Worm (Caenorhabditis elegans) whole organism, young adult: ENCODE measurements around the gene vps-15.
A peak's percentile ranks its signal among the peaks of the same experiment; 100 is the strongest.

Experiments
- B0336.3 ChIP-seq: fragments of 200-800 bp; sonication (Bioruptor generic); IDR thresholded peaks from 2 replicates; pipeline ENCODE4 v1.3.6; 2022; ENCODE audit warnings: missing genetic modification characterization, missing compliant biosample characterization
- F39B2.1 ChIP-seq: fragments of 200-800 bp; sonication (Bioruptor generic); IDR thresholded peaks from 2 replicates; pipeline ENCODE4 v1.3.6; 2022; ENCODE audit warnings: missing genetic modification reagents, missing genetic modification characterization, missing compliant biosample characterization
- F49E8.2 ChIP-seq: sonication (generic microtip); optimal IDR thresholded peaks from 3 replicates; lab custom pipeline; 2017; ENCODE audit warnings: missing genetic modification characterization, mild to moderate bottlenecking, missing compliant biosample characterization, antibody characterized with exemption, moderate library complexity; ENCODE audit not compliant: insufficient read depth
- F52B5.7 ChIP-seq: sonication (generic microtip); optimal IDR thresholded peaks from 2 replicates; lab custom pipeline; 2016; ENCODE audit warnings: mild to moderate bottlenecking, missing genetic modification characterization, missing compliant biosample characterization
- F57C9.4 ChIP-seq: sonication (generic microtip); optimal IDR thresholded peaks from 2 replicates; lab custom pipeline; 2017; ENCODE audit warnings: mild to moderate bottlenecking, missing genetic modification characterization, missing compliant biosample characterization
- K11D2.4 ChIP-seq: fragments of 200-800 bp; sonication (Bioruptor generic); IDR thresholded peaks from 2 replicates; pipeline ENCODE4 v1.3.6; 2022; ENCODE audit warnings: missing genetic modification reagents, missing genetic modification characterization, missing compliant biosample characterization
- K12H6.12 ChIP-seq: fragments of 200-800 bp; sonication (Bioruptor generic); optimal IDR thresholded peaks from 2 replicates; lab custom pipeline; 2018; ENCODE audit warnings: mild to moderate bottlenecking, missing genetic modification characterization, missing compliant biosample characterization
- T26A5.8 ChIP-seq: sonication (generic microtip); optimal IDR thresholded peaks from 2 replicates; lab custom pipeline; 2016; ENCODE audit warnings: missing genetic modification characterization, missing compliant biosample characterization
- Y53F4B.3 ChIP-seq: fragments of 200-800 bp; sonication (Bioruptor generic); IDR thresholded peaks from 2 replicates; pipeline ENCODE4 v1.3.6; 2022; ENCODE audit warnings: missing genetic modification reagents, missing genetic modification characterization, missing compliant biosample characterization
- Y53G8AR.9 ChIP-seq: fragments of 200-800 bp; sonication (Bioruptor generic); conservative IDR thresholded peaks from 2 replicates; pipeline ENCODE4 v1.3.6; 2022; ENCODE audit warnings: missing genetic modification reagents, missing genetic modification characterization, missing compliant biosample characterization
- Y79H2A.3 ChIP-seq: fragments of 200-800 bp; sonication (Bioruptor generic); conservative IDR thresholded peaks from 2 replicates; pipeline ENCODE4 v1.3.6; 2022; ENCODE audit warnings: missing genetic modification reagents, missing genetic modification characterization, missing compliant biosample characterization
- aptf-3 ChIP-seq: fragments of 200-800 bp; sonication (Bioruptor generic); IDR thresholded peaks from 2 replicates; pipeline ENCODE4 v1.3.6; 2022; ENCODE audit warnings: missing genetic modification characterization, missing compliant biosample characterization
- attf-5 ChIP-seq: fragments of 200-800 bp; sonication (Bioruptor generic); optimal IDR thresholded peaks from 2 replicates; lab custom pipeline; 2018; ENCODE audit warnings: mild to moderate bottlenecking, missing genetic modification characterization, missing compliant biosample characterization
- attf-6 ChIP-seq: fragments of 200-800 bp; sonication (Bioruptor generic); IDR thresholded peaks from 2 replicates; pipeline ENCODE4 v1.3.6; 2022; ENCODE audit warnings: missing genetic modification reagents, missing genetic modification characterization, missing compliant biosample characterization
- cebp-2 ChIP-seq: fragments of 200-800 bp; sonication (Bioruptor generic); IDR thresholded peaks from 2 replicates; pipeline ENCODE4 v1.3.6; 2022; ENCODE audit warnings: missing genetic modification characterization, missing compliant biosample characterization
- chd-7 ChIP-seq: sonication (generic microtip); optimal IDR thresholded peaks from 2 replicates; lab custom pipeline; 2016; ENCODE audit warnings: mild to moderate bottlenecking, missing genetic modification characterization, moderate library complexity, missing compliant biosample characterization
- dox-1 ChIP-seq: fragments of 200-800 bp; sonication (Bioruptor generic); IDR thresholded peaks from 2 replicates; pipeline ENCODE4 v1.3.6; 2022; ENCODE audit warnings: missing genetic modification reagents, missing genetic modification characterization, missing compliant biosample characterization
- dpff-1 ChIP-seq: sonication (generic microtip); optimal IDR thresholded peaks from 2 replicates; lab custom pipeline; 2017; ENCODE audit warnings: mild to moderate bottlenecking, missing genetic modification characterization, missing compliant biosample characterization
- dpl-1 ChIP-seq: fragments of 150-350 bp; optimal IDR thresholded peaks from 2 replicates; lab custom pipeline; 2014; ENCODE audit warnings: missing biosample characterization, missing genetic modification reagents, missing genetic modification characterization
- efl-1 ChIP-seq: fragments of 150-350 bp; optimal IDR thresholded peaks from 2 replicates; lab custom pipeline; 2014; ENCODE audit warnings: missing biosample characterization, missing genetic modification reagents, missing genetic modification characterization
- egl-18 ChIP-seq: fragments of 200-800 bp; sonication (Bioruptor generic); IDR thresholded peaks from 2 replicates; pipeline ENCODE4 v1.3.6; 2022; ENCODE audit warnings: missing genetic modification reagents, missing genetic modification characterization, missing compliant biosample characterization
- fkh-3 ChIP-seq: sonication (generic microtip); optimal IDR thresholded peaks from 2 replicates; lab custom pipeline; 2016; ENCODE audit warnings: mild to moderate bottlenecking, missing genetic modification characterization, missing compliant biosample characterization
- gei-17 ChIP-seq: fragments of 200-800 bp; sonication (Bioruptor generic); optimal IDR thresholded peaks from 2 replicates; lab custom pipeline; 2018; ENCODE audit warnings: mild to moderate bottlenecking, missing genetic modification characterization, missing compliant biosample characterization
- him-1 ChIP-seq: sonication (generic microtip); optimal IDR thresholded peaks from 2 replicates; lab custom pipeline; 2016; ENCODE audit warnings: missing genotype, missing genetic modification reagents, missing genetic modification characterization, missing compliant biosample characterization
- hlh-26 ChIP-seq: fragments of 200-800 bp; sonication (Bioruptor generic); conservative IDR thresholded peaks from 2 replicates; pipeline ENCODE4 v1.3.6; 2022; ENCODE audit warnings: missing genetic modification reagents, missing genetic modification characterization, missing compliant biosample characterization
- hmg-1.2 ChIP-seq: fragments of 200-800 bp; sonication (Bioruptor generic); IDR thresholded peaks from 2 replicates; pipeline ENCODE4 v1.3.6; 2022; ENCODE audit warnings: missing genetic modification reagents, missing genetic modification characterization, missing compliant biosample characterization
- hsf-1 ChIP-seq: fragments of 200-800 bp; sonication (Bioruptor generic); IDR thresholded peaks from 2 replicates; pipeline ENCODE4 v1.3.6; 2022; ENCODE audit warnings: missing genetic modification reagents, missing genetic modification characterization, missing compliant biosample characterization
- lin-54 ChIP-seq: fragments of 200-800 bp; sonication (Bioruptor generic); optimal IDR thresholded peaks from 2 replicates; lab custom pipeline; 2018; ENCODE audit warnings: mild to moderate bottlenecking, missing genetic modification characterization, missing compliant biosample characterization
- mcd-1 ChIP-seq: fragments of 200-800 bp; sonication (Bioruptor generic); IDR thresholded peaks from 2 replicates; pipeline ENCODE4 v1.3.6; 2022; ENCODE audit warnings: missing genetic modification reagents, missing genetic modification characterization, missing compliant biosample characterization
- mes-4 ChIP-seq: sonication (generic microtip); optimal IDR thresholded peaks from 2 replicates; lab custom pipeline; 2016; ENCODE audit warnings: missing genotype, missing genetic modification characterization, missing compliant biosample characterization
- nfya-1 ChIP-seq: sonication (generic microtip); optimal IDR thresholded peaks from 2 replicates; lab custom pipeline; 2017; ENCODE audit warnings: antibody characterized with exemption, missing compliant biosample characterization, missing genetic modification characterization, borderline replicate concordance; ENCODE audit not compliant: insufficient read depth
- nfya-2 ChIP-seq: fragments of 200-800 bp; sonication (Bioruptor generic); IDR thresholded peaks from 2 replicates; pipeline ENCODE4 v1.3.6; 2022; ENCODE audit warnings: missing genetic modification reagents, missing genetic modification characterization, missing compliant biosample characterization
- nfyb-1 ChIP-seq: fragments of 200-800 bp; sonication (Bioruptor generic); IDR thresholded peaks from 2 replicates; pipeline ENCODE4 v1.3.6; 2022; ENCODE audit warnings: missing genetic modification reagents, missing genetic modification characterization, missing compliant biosample characterization
- nhr-179 ChIP-seq: sonication (generic microtip); optimal IDR thresholded peaks from 2 replicates; lab custom pipeline; 2016; ENCODE audit warnings: mild to moderate bottlenecking, missing genetic modification characterization, missing compliant biosample characterization
- nhr-27 ChIP-seq: fragments of 200-800 bp; sonication (Bioruptor generic); optimal IDR thresholded peaks from 2 replicates; lab custom pipeline; 2018; ENCODE audit warnings: mild to moderate bottlenecking, missing genetic modification characterization, moderate library complexity, missing compliant biosample characterization
- nhr-90 ChIP-seq: sonication (generic microtip); optimal IDR thresholded peaks from 2 replicates; lab custom pipeline; 2016; ENCODE audit warnings: missing genotype, mild to moderate bottlenecking, missing genetic modification characterization, missing compliant biosample characterization
- pbrm-1 ChIP-seq: fragments of 200-800 bp; sonication (Bioruptor generic); IDR thresholded peaks from 2 replicates; pipeline ENCODE4 v1.3.6; 2022; ENCODE audit warnings: missing genetic modification reagents, missing genetic modification characterization, missing compliant biosample characterization
- pha-4 ChIP-seq: fragments of 150-350 bp; sonication (generic microtip); optimal IDR thresholded peaks from 2 replicates; lab custom pipeline; 2014; ENCODE audit warnings: missing biosample characterization, missing genetic modification reagents, missing genetic modification characterization
- repo-1 ChIP-seq: sonication (generic microtip); optimal IDR thresholded peaks from 2 replicates; lab custom pipeline; 2017; ENCODE audit warnings: mild to moderate bottlenecking, missing genetic modification characterization, missing compliant biosample characterization
- sea-2 ChIP-seq: fragments of 200-800 bp; sonication (Bioruptor generic); IDR thresholded peaks from 2 replicates; pipeline ENCODE4 v1.3.6; 2022; ENCODE audit warnings: missing genetic modification characterization, missing compliant biosample characterization
- snpc-1.3 ChIP-seq: sonication (generic microtip); optimal IDR thresholded peaks from 2 replicates; lab custom pipeline; 2017; ENCODE audit warnings: missing genetic modification characterization, mild to moderate bottlenecking, missing compliant biosample characterization, antibody characterized with exemption, moderate library complexity, missing genotype, missing genetic modification reagents; ENCODE audit not compliant: insufficient read depth
- snpc-3.4 ChIP-seq: sonication (generic microtip); optimal IDR thresholded peaks from 2 replicates; lab custom pipeline; 2017; ENCODE audit warnings: missing genetic modification characterization, mild to moderate bottlenecking, missing compliant biosample characterization, antibody characterized with exemption, moderate library complexity, missing genotype, missing genetic modification reagents
- sptf-2 ChIP-seq: fragments of 200-800 bp; sonication (Bioruptor generic); optimal IDR thresholded peaks from 2 replicates; lab custom pipeline; 2018; ENCODE audit warnings: mild to moderate bottlenecking, missing genetic modification characterization, missing compliant biosample characterization
- tbx-9 ChIP-seq: sonication (generic microtip); optimal IDR thresholded peaks from 2 replicates; lab custom pipeline; 2016; ENCODE audit warnings: borderline replicate concordance, missing genetic modification characterization, inconsistent platforms, missing compliant biosample characterization
- xnd-1 ChIP-seq: sonication (generic microtip); optimal IDR thresholded peaks from 2 replicates; lab custom pipeline; 2016; ENCODE audit warnings: missing genotype, missing genetic modification reagents, missing genetic modification characterization, missing compliant biosample characterization
- ztf-6 ChIP-seq: fragments of 200-800 bp; sonication (Bioruptor generic); IDR thresholded peaks from 2 replicates; pipeline ENCODE4 v1.3.6; 2022; ENCODE audit warnings: missing genetic modification reagents, missing genetic modification characterization, missing compliant biosample characterization

Gene vps-15

ce11 chrII:11880456-11881353, 34.9 kb downstream of the vps-15 start (continued):
- TF ChIP-seq repo-1 (tag; lab: Kevin White, UChicago) (peak; percentile 21), Y79H2A.3 (GFP tag; lab: Robert Waterston, UW) (peak; percentile 88), lin-54 (GFP tag; lab: Kevin White, UChicago) (peak; percentile 50), ztf-6 (no peak), nfyb-1 (GFP tag; lab: Robert Waterston, UW) (peak; percentile 85), hsf-1 (GFP tag; lab: Robert Waterston, UW) (peak; percentile 78), nhr-27 (peak; percentile 65), mcd-1 (GFP tag; lab: Robert Waterston, UW) (peak; percentile 21; the same call in 1 of the 2 replicates), nfya-2 (GFP tag; lab: Robert Waterston, UW) (peak; percentile 91), hlh-26 (GFP tag; lab: Robert Waterston, UW) (no peak), F52B5.7 (tag; lab: Kevin White, UChicago) (peak; percentile 88), dpl-1 (GFP tag; lab: Kevin White, UChicago) (no peak), T26A5.8 (peak; percentile 75), F49E8.2 (peak; percentile 81), pbrm-1 (GFP tag; lab: Robert Waterston, UW) (peak; percentile 55; the same call in 1 of the 2 replicates), B0336.3 (GFP tag; lab: Robert Waterston, UW) (peak; percentile 90), nfya-1 (tag; lab: Kevin White, UChicago) (no peak), F39B2.1 (0 out of 2 replicates have a peak, but pooled peaks have one; percentile 32), mes-4 (tag; lab: Kevin White, UChicago) (no peak), attf-6 (GFP tag; lab: Robert Waterston, UW) (peak; percentile 61; the same call in 1 of the 2 replicates), efl-1 (peak; percentile 44), K11D2.4 (GFP tag; lab: Robert Waterston, UW) (0 out of 2 replicates have a peak, but pooled peaks have one; percentile 31), chd-7 (tag; lab: Kevin White, UChicago) (peak; percentile 77), nhr-90 (tag; lab: Kevin White, UChicago) (peak; percentile 23), nhr-179 (tag; lab: Kevin White, UChicago) (no peak), snpc-3.4 (tag; lab: Kevin White, UChicago) (peak; percentile 79), Y53G8AR.9 (GFP tag; lab: Robert Waterston, UW) (peak; percentile 89), fkh-3 (tag; lab: Kevin White, UChicago) (peak; percentile 74), attf-5 (GFP tag; lab: Kevin White, UChicago) (peak; percentile 39), aptf-3 (GFP tag; lab: Robert Waterston, UW) (0 out of 2 replicates have a peak, but pooled peaks have one; percentile 86), egl-18 (0 out of 2 replicates have a peak, but pooled peaks have one; percentile 18), xnd-1 (tag; lab: Kevin White, UChicago) (peak; percentile 44), gei-17 (GFP tag; lab: Kevin White, UChicago) (no peak), snpc-1.3 (no peak), pha-4 (tag; lab: Kevin White, UChicago) (no peak), cebp-2 (GFP tag; lab: Robert Waterston, UW) (no peak), sea-2 (GFP tag; lab: Robert Waterston, UW) (no peak), hmg-1.2 (GFP tag; lab: Robert Waterston, UW) (peak; percentile 42; the same call in 1 of the 2 replicates), tbx-9 (no peak), Y53F4B.3 (no peak), dox-1 (GFP tag; lab: Robert Waterston, UW) (peak; percentile 39; the same call in 1 of the 2 replicates), K12H6.12 (tag; lab: Kevin White, UChicago) (no peak), F57C9.4 (tag; lab: Kevin White, UChicago) (no peak), dpff-1 (tag; lab: Kevin White, UChicago) (peak; percentile 55), sptf-2 (GFP tag; lab: Kevin White, UChicago) (no peak), him-1 (tag; lab: Kevin White, UChicago) (peak; percentile 68)
